Worm (Caenorhabditis elegans) whole organism, L3 larva: ENCODE results near the gene F01F1.2.

ENCODE experiments used
- aly-2 ChIP-seq: fragments of 150-350 bp; optimal IDR thresholded peaks from 2 replicates; lab custom pipeline; 2014; ENCODE audit warnings: missing biosample characterization, missing genetic modification characterization
- ama-1 ChIP-seq: fragments of 150-350 bp; optimal IDR thresholded peaks from 2 replicates; lab custom pipeline; 2018
- nhr-28 ChIP-seq: fragments of 150-350 bp; optimal IDR thresholded peaks from 2 replicates; lab custom pipeline; 2014; ENCODE audit warnings: missing biosample characterization, missing genetic modification characterization
- unc-62 ChIP-seq: fragments of 150-350 bp; sonication (generic microtip); optimal IDR thresholded peaks from 4 replicates; lab custom pipeline; 2014; ENCODE audit warnings: missing biosample characterization, missing genetic modification reagents, missing genetic modification characterization

ce11 chrIII:5876867-5877641 lies 1.3 kb upstream of the F01F1.2 start:
- no peak for TF ChIP-seq ama-1 (lab: Kevin White, UChicago)
- no peak for TF ChIP-seq unc-62 (GFP tag; lab: Kevin White, UChicago)
- no peak for TF ChIP-seq nhr-28 (tag; lab: Kevin White, UChicago)
- TF ChIP-seq aly-2 (tag; lab: Kevin White, UChicago): no peak
